Worm (Caenorhabditis elegans) whole organism, young adult: ENCODE results near the gene tag-151.

Source experiments
- B0019.2 ChIP-seq: fragments of 200-800 bp; sonication (Bioruptor generic); conservative IDR thresholded peaks from 2 replicates; pipeline ENCODE4 v1.3.6; 2022; ENCODE audit warnings: missing genetic modification reagents, missing genetic modification characterization, missing compliant biosample characterization
- B0336.3 ChIP-seq: fragments of 200-800 bp; sonication (Bioruptor generic); IDR thresholded peaks from 2 replicates; pipeline ENCODE4 v1.3.6; 2022; ENCODE audit warnings: missing genetic modification characterization, missing compliant biosample characterization
- D2030.7 ChIP-seq: fragments of 200-800 bp; sonication (Bioruptor generic); IDR thresholded peaks from 2 replicates; pipeline ENCODE4 v1.3.6; 2022; ENCODE audit warnings: missing genetic modification reagents, missing genetic modification characterization, missing compliant biosample characterization
- F23B12.7 ChIP-seq: sonication (generic microtip); optimal IDR thresholded peaks from 2 replicates; lab custom pipeline; 2017; ENCODE audit warnings: missing genetic modification characterization, mild to moderate bottlenecking, missing compliant biosample characterization, antibody characterized with exemption, moderate library complexity; ENCODE audit not compliant: insufficient read depth
- F37B4.10 ChIP-seq: fragments of 200-800 bp; sonication (Bioruptor generic); IDR thresholded peaks from 2 replicates; pipeline ENCODE4 v1.3.6; 2022; ENCODE audit warnings: missing genetic modification characterization, missing compliant biosample characterization
- F55B11.4 ChIP-seq: sonication (generic microtip); optimal IDR thresholded peaks from 2 replicates; lab custom pipeline; 2016; ENCODE audit warnings: missing compliant biosample characterization, missing genetic modification characterization, borderline replicate concordance; ENCODE audit not compliant: insufficient read depth
- K11D2.4 ChIP-seq: fragments of 200-800 bp; sonication (Bioruptor generic); IDR thresholded peaks from 2 replicates; pipeline ENCODE4 v1.3.6; 2022; ENCODE audit warnings: missing genetic modification reagents, missing genetic modification characterization, missing compliant biosample characterization
- K12H6.12 ChIP-seq: fragments of 200-800 bp; sonication (Bioruptor generic); optimal IDR thresholded peaks from 2 replicates; lab custom pipeline; 2018; ENCODE audit warnings: mild to moderate bottlenecking, missing genetic modification characterization, missing compliant biosample characterization
- Y53G8AR.9 ChIP-seq: fragments of 200-800 bp; sonication (Bioruptor generic); conservative IDR thresholded peaks from 2 replicates; pipeline ENCODE4 v1.3.6; 2022; ENCODE audit warnings: missing genetic modification reagents, missing genetic modification characterization, missing compliant biosample characterization
- akir-1 ChIP-seq: fragments of 200-800 bp; sonication (Bioruptor generic); optimal IDR thresholded peaks from 2 replicates; lab custom pipeline; 2018; ENCODE audit warnings: mild to moderate bottlenecking, missing genetic modification characterization, moderate library complexity, missing compliant biosample characterization
- aptf-2 ChIP-seq: fragments of 200-800 bp; sonication (Bioruptor generic); conservative IDR thresholded peaks from 2 replicates; pipeline ENCODE4 v1.3.6; 2022; ENCODE audit warnings: missing genetic modification reagents, missing genetic modification characterization, missing compliant biosample characterization
- atf-7 ChIP-seq: sonication (generic microtip); optimal IDR thresholded peaks from 2 replicates; lab custom pipeline; 2017; ENCODE audit warnings: mild to moderate bottlenecking, missing genetic modification characterization, missing compliant biosample characterization
- attf-3 ChIP-seq: fragments of 200-800 bp; sonication (Bioruptor generic); conservative IDR thresholded peaks from 2 replicates; pipeline ENCODE4 v1.3.6; 2022; ENCODE audit warnings: missing genetic modification reagents, missing genetic modification characterization, missing compliant biosample characterization
- attf-5 ChIP-seq: fragments of 200-800 bp; sonication (Bioruptor generic); optimal IDR thresholded peaks from 2 replicates; lab custom pipeline; 2018; ENCODE audit warnings: mild to moderate bottlenecking, missing genetic modification characterization, missing compliant biosample characterization
- cebp-1 ChIP-seq, 2 experiments: fragments of 200-800 bp in 1 of 2; sonication (Bioruptor generic) in 1 of 2; sonication (generic microtip) in 1 of 2; IDR thresholded peaks in 1 of 2; optimal IDR thresholded peaks in 1 of 2; 2 replicates each; pipeline versions ENCODE4 v1.3.6 to Lab custom; 2017 to 2022; ENCODE audit warnings: missing compliant biosample characterization in 2 of 2, missing genetic modification characterization in 2 of 2, mild to moderate bottlenecking in 1 of 2, missing genetic modification reagents in 1 of 2, moderate library complexity in 1 of 2
- ceh-100 ChIP-seq: fragments of 200-800 bp; sonication (Bioruptor generic); IDR thresholded peaks from 2 replicates; pipeline ENCODE4 v1.3.6; 2022; ENCODE audit warnings: missing genetic modification reagents, missing genetic modification characterization, missing compliant biosample characterization
- dox-1 ChIP-seq: fragments of 200-800 bp; sonication (Bioruptor generic); IDR thresholded peaks from 2 replicates; pipeline ENCODE4 v1.3.6; 2022; ENCODE audit warnings: missing genetic modification reagents, missing genetic modification characterization, missing compliant biosample characterization
- dpl-1 ChIP-seq: fragments of 150-350 bp; optimal IDR thresholded peaks from 2 replicates; lab custom pipeline; 2014; ENCODE audit warnings: missing biosample characterization, missing genetic modification reagents, missing genetic modification characterization
- efl-1 ChIP-seq: fragments of 150-350 bp; optimal IDR thresholded peaks from 2 replicates; lab custom pipeline; 2014; ENCODE audit warnings: missing biosample characterization, missing genetic modification reagents, missing genetic modification characterization
- ekl-4 ChIP-seq: fragments of 200-800 bp; sonication (Bioruptor generic); IDR thresholded peaks from 2 replicates; pipeline ENCODE4 v1.3.6; 2022; ENCODE audit warnings: missing genetic modification reagents, missing genetic modification characterization, missing compliant biosample characterization
- him-1 ChIP-seq: sonication (generic microtip); optimal IDR thresholded peaks from 2 replicates; lab custom pipeline; 2016; ENCODE audit warnings: missing genotype, missing genetic modification reagents, missing genetic modification characterization, missing compliant biosample characterization
- hmg-1.2 ChIP-seq: fragments of 200-800 bp; sonication (Bioruptor generic); IDR thresholded peaks from 2 replicates; pipeline ENCODE4 v1.3.6; 2022; ENCODE audit warnings: missing genetic modification reagents, missing genetic modification characterization, missing compliant biosample characterization
- hsf-1 ChIP-seq: fragments of 200-800 bp; sonication (Bioruptor generic); IDR thresholded peaks from 2 replicates; pipeline ENCODE4 v1.3.6; 2022; ENCODE audit warnings: missing genetic modification reagents, missing genetic modification characterization, missing compliant biosample characterization
- lag-1 ChIP-seq: fragments of 200-800 bp; sonication (Bioruptor generic); IDR thresholded peaks from 2 replicates; pipeline ENCODE4 v1.3.6; 2022; ENCODE audit warnings: missing genetic modification reagents, missing genetic modification characterization, missing compliant biosample characterization
- let-526 ChIP-seq: fragments of 200-800 bp; sonication (Bioruptor generic); IDR thresholded peaks from 2 replicates; pipeline ENCODE4 v1.3.6; 2022; ENCODE audit warnings: missing genetic modification reagents, missing genetic modification characterization, missing compliant biosample characterization
- let-607 ChIP-seq, 2 experiments: fragments of 200-800 bp in 1 of 2; sonication (Bioruptor generic) in 1 of 2; sonication (generic microtip) in 1 of 2; optimal IDR thresholded peaks; 2 replicates each; lab custom pipeline; 2016 to 2018; ENCODE audit warnings: mild to moderate bottlenecking in 2 of 2, missing compliant biosample characterization in 2 of 2, missing genetic modification characterization in 2 of 2, moderate library complexity in 2 of 2, missing genotype in 1 of 2
- lin-26 ChIP-seq: fragments of 200-800 bp; sonication (Bioruptor generic); IDR thresholded peaks from 2 replicates; pipeline ENCODE4 v1.3.6; 2022; ENCODE audit warnings: missing genetic modification reagents, missing genetic modification characterization, missing compliant biosample characterization
- lin-35 ChIP-seq, 3 experiments: fragments of 150-350 bp in 2 of 3; sonication (generic microtip) in 1 of 3; optimal IDR thresholded peaks; 2 replicates each; lab custom pipeline; 2014 to 2018; ENCODE audit warnings: missing biosample characterization in 3 of 3, missing genetic modification characterization in 3 of 3, missing genetic modification reagents in 3 of 3
- lir-1 ChIP-seq: fragments of 200-800 bp; sonication (Bioruptor generic); conservative IDR thresholded peaks from 2 replicates; pipeline ENCODE4 v1.3.6; 2022; ENCODE audit warnings: missing genetic modification reagents, missing genetic modification characterization, missing compliant biosample characterization
- madf-6 ChIP-seq: fragments of 200-800 bp; sonication (Bioruptor generic); IDR thresholded peaks from 2 replicates; pipeline ENCODE4 v1.3.6; 2022; ENCODE audit warnings: missing genetic modification reagents, missing genetic modification characterization, missing compliant biosample characterization
- mel-28 ChIP-seq: sonication (generic microtip); optimal IDR thresholded peaks from 2 replicates; lab custom pipeline; 2016; ENCODE audit warnings: borderline replicate concordance, mild to moderate bottlenecking, missing genetic modification characterization, missing compliant biosample characterization
- mxl-1 ChIP-seq: sonication (generic microtip); optimal IDR thresholded peaks from 2 replicates; lab custom pipeline; 2016; ENCODE audit warnings: missing genetic modification characterization, missing compliant biosample characterization
- nfyb-1 ChIP-seq: fragments of 200-800 bp; sonication (Bioruptor generic); IDR thresholded peaks from 2 replicates; pipeline ENCODE4 v1.3.6; 2022; ENCODE audit warnings: missing genetic modification reagents, missing genetic modification characterization, missing compliant biosample characterization
- pbrm-1 ChIP-seq: fragments of 200-800 bp; sonication (Bioruptor generic); IDR thresholded peaks from 2 replicates; pipeline ENCODE4 v1.3.6; 2022; ENCODE audit warnings: missing genetic modification reagents, missing genetic modification characterization, missing compliant biosample characterization
- repo-1 ChIP-seq: sonication (generic microtip); optimal IDR thresholded peaks from 2 replicates; lab custom pipeline; 2017; ENCODE audit warnings: mild to moderate bottlenecking, missing genetic modification characterization, missing compliant biosample characterization
- sptf-2 ChIP-seq: fragments of 200-800 bp; sonication (Bioruptor generic); optimal IDR thresholded peaks from 2 replicates; lab custom pipeline; 2018; ENCODE audit warnings: mild to moderate bottlenecking, missing genetic modification characterization, missing compliant biosample characterization
- tbp1 ChIP-seq: fragments of 200-800 bp; sonication (Bioruptor generic); optimal IDR thresholded peaks from 2 replicates; lab custom pipeline; 2018; ENCODE audit warnings: mild to moderate bottlenecking, missing genetic modification characterization, missing compliant biosample characterization
- tlf-1 ChIP-seq: fragments of 200-800 bp; sonication (Bioruptor generic); optimal IDR thresholded peaks from 2 replicates; lab custom pipeline; 2018; ENCODE audit warnings: mild to moderate bottlenecking, missing genetic modification characterization, missing compliant biosample characterization
- unc-62 ChIP-seq: fragments of 150-350 bp; optimal IDR thresholded peaks from 2 replicates; lab custom pipeline; 2014; ENCODE audit warnings: missing biosample characterization, missing genetic modification reagents, missing genetic modification characterization
- xnd-1 ChIP-seq: sonication (generic microtip); optimal IDR thresholded peaks from 2 replicates; lab custom pipeline; 2016; ENCODE audit warnings: missing genotype, missing genetic modification reagents, missing genetic modification characterization, missing compliant biosample characterization
- zfh-2 ChIP-seq: fragments of 200-800 bp; sonication (Bioruptor generic); conservative IDR thresholded peaks from 2 replicates; pipeline ENCODE4 v1.3.6; 2022; ENCODE audit warnings: missing genetic modification reagents, missing genetic modification characterization, missing compliant biosample characterization
- ztf-18 ChIP-seq: sonication (generic microtip); optimal IDR thresholded peaks from 2 replicates; lab custom pipeline; 2016; ENCODE audit warnings: missing genotype, mild to moderate bottlenecking, missing genetic modification characterization, missing compliant biosample characterization
- ztf-25 ChIP-seq: fragments of 200-800 bp; sonication (Bioruptor generic); IDR thresholded peaks from 2 replicates; pipeline ENCODE4 v1.3.6; 2022; ENCODE audit warnings: missing genetic modification reagents, missing genetic modification characterization, missing compliant biosample characterization
- ztf-28 ChIP-seq: fragments of 200-800 bp; sonication (Bioruptor generic); IDR thresholded peaks from 2 replicates; pipeline ENCODE4 v1.3.6; 2022; ENCODE audit warnings: missing genetic modification reagents, missing genetic modification characterization, missing compliant biosample characterization

The tag-151 gene

DNA sequence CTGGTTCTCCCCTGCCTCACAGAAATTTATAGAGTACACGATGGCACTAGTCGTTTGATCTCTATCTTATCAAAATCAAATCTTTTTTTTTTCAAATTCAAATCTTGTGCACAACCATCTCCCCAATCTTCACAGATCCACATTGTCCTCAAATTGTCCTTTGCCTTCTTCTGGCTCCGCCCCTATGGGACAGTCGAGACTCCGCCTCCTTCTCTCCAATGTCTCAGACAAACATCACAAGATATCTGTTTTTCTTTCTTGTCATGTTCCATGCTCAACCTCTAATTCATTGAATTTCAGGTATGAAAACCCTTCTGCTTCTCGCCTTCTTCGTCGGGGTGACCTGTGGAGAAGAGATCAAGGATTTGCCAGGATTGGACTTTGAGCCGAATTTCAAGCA, 27.3 kb downstream of the tag-151 start, which contains the start of gene ctsa-1.1:
ctsa-1.1 (plus strand) TSS at position 301 of the 400 bp plus-strand sequence.
- TF ChIP-seq ekl-4 (GFP tag; lab: Robert Waterston, UW) (no peak), hsf-1 (GFP tag; lab: Robert Waterston, UW) (0 out of 2 replicates have a peak, but pooled peaks have one; percentile 33)

DNA sequence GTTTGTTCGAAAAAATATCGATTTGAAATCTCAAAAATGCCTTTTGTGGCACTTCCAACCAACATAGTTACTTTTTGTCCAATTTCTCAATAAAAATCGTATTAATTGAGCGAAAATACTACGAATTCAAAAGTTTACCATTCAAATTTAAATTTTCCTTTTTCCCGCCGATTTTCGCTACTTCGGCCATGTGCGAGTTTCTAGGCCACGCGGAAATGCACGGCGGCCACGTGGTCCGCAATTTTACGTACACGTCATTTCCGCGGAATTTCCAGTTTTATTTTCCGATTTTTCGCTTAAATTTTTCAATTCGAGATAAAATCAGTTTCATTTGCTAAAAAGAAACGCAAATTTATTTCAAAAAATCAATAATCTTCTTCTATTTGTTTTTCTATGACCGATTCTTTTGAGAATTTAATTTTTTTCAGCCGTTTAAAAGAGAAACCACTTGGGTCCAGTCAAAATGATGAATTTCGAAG, 29.9 kb downstream of the tag-151 start, which contains the start of gene eas-1:
eas-1 (plus strand) TSS at position 429 of the 479 bp plus-strand sequence.
- peak; percentile 21 for TF ChIP-seq xnd-1 (tag; lab: Kevin White, UChicago)
- TF ChIP-seq tlf-1 (GFP tag; lab: Kevin White, UChicago): peak; percentile 20
- peak; percentile 78 for TF ChIP-seq dpl-1 (GFP tag; lab: Kevin White, UChicago)
- TF ChIP-seq nfyb-1 (GFP tag; lab: Robert Waterston, UW): no peak
- TF ChIP-seq tbp1: peak; percentile 44
- no peak for TF ChIP-seq mel-28
- no peak for TF ChIP-seq F55B11.4 (tag; lab: Kevin White, UChicago)
- peak; percentile 58 for TF ChIP-seq akir-1 (GFP tag; lab: Kevin White, UChicago)
- TF ChIP-seq ekl-4 (GFP tag; lab: Robert Waterston, UW): no peak
- TF ChIP-seq atf-7 (tag; lab: Kevin White, UChicago): peak; percentile 73
- no peak for TF ChIP-seq repo-1 (tag; lab: Kevin White, UChicago)
- no peak for TF ChIP-seq ztf-28 (GFP tag; lab: Robert Waterston, UW)
- peak; percentile 69 for TF ChIP-seq ceh-100 (GFP tag; lab: Robert Waterston, UW)
- no peak for TF ChIP-seq cebp-1 (GFP tag; IDR thresholded peaks at IDR 0.05; lab: Robert Waterston, UW)
- TF ChIP-seq cebp-1 (tag; optimal IDR thresholded peaks at IDR 0.05; lab: Kevin White, UChicago): no peak
- TF ChIP-seq efl-1 (GFP tag; lab: Kevin White, UChicago): peak; percentile 82
- peak; percentile 39 for TF ChIP-seq F23B12.7 (tag; lab: Kevin White, UChicago)
- peak; percentile 69 for TF ChIP-seq madf-6 (GFP tag; lab: Robert Waterston, UW)
- TF ChIP-seq lin-35 (GFP tag; optimal IDR thresholded peaks at IDR 0.05; lab: Kevin White, UChicago): peak in 2 of 3 experiments; percentile 46 to 91
- peak; percentile 33; the same call in 1 of the 2 replicates for TF ChIP-seq B0019.2 (GFP tag; lab: Robert Waterston, UW)
- peak; percentile 5 for TF ChIP-seq sptf-2 (GFP tag; lab: Kevin White, UChicago)
- TF ChIP-seq attf-3: peak; percentile 51; the same call in 1 of the 2 replicates
- TF ChIP-seq attf-5 (GFP tag; lab: Kevin White, UChicago): peak; percentile 76
- TF ChIP-seq B0336.3 (GFP tag; lab: Robert Waterston, UW): no peak
- no peak for TF ChIP-seq lin-26 (GFP tag; lab: Robert Waterston, UW)
- TF ChIP-seq dox-1 (GFP tag; lab: Robert Waterston, UW): peak; percentile 79
- peak; percentile 79 for TF ChIP-seq lir-1 (GFP tag; lab: Robert Waterston, UW)
- peak; percentile 76; the same call in 1 of the 2 replicates for TF ChIP-seq aptf-2 (GFP tag; lab: Robert Waterston, UW)
- TF ChIP-seq pbrm-1 (GFP tag; lab: Robert Waterston, UW): peak; percentile 53; the same call in 1 of the 2 replicates
- TF ChIP-seq Y53G8AR.9: no peak
- peak; percentile 27 for TF ChIP-seq ztf-18 (tag; lab: Kevin White, UChicago)
- TF ChIP-seq mxl-1 (tag; lab: Kevin White, UChicago): no peak
- peak; percentile 61 for TF ChIP-seq him-1 (tag; lab: Kevin White, UChicago)
- no peak for TF ChIP-seq zfh-2 (GFP tag; lab: Robert Waterston, UW)
- TF ChIP-seq let-526 (GFP tag; lab: Robert Waterston, UW): peak; percentile 73; the same call in 1 of the 2 replicates
- peak; percentile 93 to 97 for TF ChIP-seq let-607 (tag; optimal IDR thresholded peaks at IDR 0.05; lab: Kevin White, UChicago)
- 0 out of 2 replicates have a peak, but pooled peaks have one; percentile 23 for TF ChIP-seq hmg-1.2 (GFP tag; lab: Robert Waterston, UW)
- TF ChIP-seq unc-62 (GFP tag; lab: Kevin White, UChicago): no peak
- TF ChIP-seq D2030.7: peak; percentile 70
- no peak for TF ChIP-seq F37B4.10 (GFP tag; lab: Robert Waterston, UW)
- TF ChIP-seq K11D2.4: peak; percentile 64; the same call in 1 of the 2 replicates
- TF ChIP-seq ztf-25 (GFP tag; lab: Robert Waterston, UW): peak; percentile 76; the same call in 1 of the 2 replicates
- peak; percentile 50 for TF ChIP-seq K12H6.12 (tag; lab: Kevin White, UChicago)
- no peak for TF ChIP-seq lag-1
